Worm (Caenorhabditis elegans): ENCODE data around the gene Y105C5B.17.

Gene Y105C5B.17

ce11 chrIV:15962801-15963200 lies at the start of gene Y105C5B.17:
Gene Y105C5B.17 (plus strand): TSS chrIV:15963101.
- TF ChIP-seq lin-13 (GFP tag; optimal IDR thresholded peaks at IDR 0.05) = no peak
- no peak for TF ChIP-seq sma-9 (GFP tag; optimal IDR thresholded peaks at IDR 0.05)
- no peak for TF ChIP-seq sma-9 (tag; optimal IDR thresholded peaks at IDR 0.05)
- TF ChIP-seq peb-1 (tag; optimal IDR thresholded peaks at IDR 0.05) = no peak
- TF ChIP-seq elt-1 (tag; optimal IDR thresholded peaks at IDR 0.05) = no peak
- TF ChIP-seq nhr-21 (tag; optimal IDR thresholded peaks at IDR 0.05) = no peak
- no peak for TF ChIP-seq lin-11 (tag; optimal IDR thresholded peaks at IDR 0.05)
- no peak for TF ChIP-seq C34F6.9 (tag; optimal IDR thresholded peaks at IDR 0.05)

- TF ChIP-seq skn-1 (tag; optimal IDR thresholded peaks at IDR 0.05) (no peak), Y55F3AM.14 (GFP tag; optimal IDR thresholded peaks at IDR 0.05) (no peak), nhr-129 (tag; optimal IDR thresholded peaks at IDR 0.05) (no peak), nhr-6 (tag; optimal IDR thresholded peaks at IDR 0.05) (no peak), zag-1 (tag; optimal IDR thresholded peaks at IDR 0.05) (no peak), egl-27 (tag; optimal IDR thresholded peaks at IDR 0.05) (no peak), gmeb-1 (tag; optimal IDR thresholded peaks at IDR 0.05) (no peak), nhr-12 (tag; optimal IDR thresholded peaks at IDR 0.05) (no peak), alr-1 (tag; optimal IDR thresholded peaks at IDR 0.05) (no peak), peb-1 (tag; optimal IDR thresholded peaks at IDR 0.05) (no peak), mab-5 (tag; optimal IDR thresholded peaks at IDR 0.05) (no peak), crh-2 (tag; optimal IDR thresholded peaks at IDR 0.05) (no peak)
These were observed 47.8 kb upstream of the Y105C5B.17 start for ce11 chrIV:15915061-15915460.

DNA sequence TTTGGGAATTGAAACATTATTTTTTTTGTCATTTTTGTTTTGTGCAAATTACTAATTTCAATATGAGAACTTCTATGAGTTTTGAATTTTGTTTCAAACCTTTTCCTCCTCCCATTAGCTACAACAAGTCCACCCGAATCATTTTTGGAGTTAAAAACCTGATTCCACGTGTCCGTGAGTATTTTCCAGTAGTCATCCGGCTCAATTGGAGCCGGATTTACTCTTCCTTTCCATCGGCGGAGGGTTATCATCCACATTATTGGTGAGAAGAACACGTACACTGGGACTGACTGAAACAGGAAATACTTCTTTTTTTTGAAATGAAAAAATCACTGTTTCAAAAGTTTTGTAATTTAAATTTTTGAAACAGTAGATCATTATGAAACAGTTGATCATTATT lies 39.9 kb upstream of the Y105C5B.17 start:
- TF ChIP-seq ceh-82 (tag; optimal IDR thresholded peaks at IDR 0.05) = no peak
- TF ChIP-seq ceh-16 (tag; optimal IDR thresholded peaks at IDR 0.05) = no peak
- no peak for TF ChIP-seq ztf-4 (tag; optimal IDR thresholded peaks at IDR 0.05)
- TF ChIP-seq nhr-21 (tag; optimal IDR thresholded peaks at IDR 0.05) = no peak

ce11 chrIV:15926746-15927145 lies 36.2 kb upstream of the Y105C5B.17 start, which contains the start of gene Y105C5B.8:
Gene Y105C5B.8 (minus strand): TSS chrIV:15926846.
- TF ChIP-seq C34F6.9 (tag; optimal IDR thresholded peaks at IDR 0.05) (no peak), nhr-23 (tag; optimal IDR thresholded peaks at IDR 0.05) (no peak), ztf-1 (GFP tag; conservative IDR thresholded peaks at IDR 0.05) (no peak), mbf-1 (tag; optimal IDR thresholded peaks at IDR 0.05) (no peak), lsy-2 (tag; optimal IDR thresholded peaks at IDR 0.05) (no peak), ZK546.5 (tag; optimal IDR thresholded peaks at IDR 0.05) (no peak), skn-1 (tag; optimal IDR thresholded peaks at IDR 0.05) (no peak), dmd-4 (tag; optimal IDR thresholded peaks at IDR 0.05) (no peak), aly-2 (tag; optimal IDR thresholded peaks at IDR 0.05) (no peak)

- TF ChIP-seq gmeb-1 (tag; optimal IDR thresholded peaks at IDR 0.05) (peak; percentile 39), nhr-10 (tag; optimal IDR thresholded peaks at IDR 0.05) (no peak), nhr-23 (tag; optimal IDR thresholded peaks at IDR 0.05) (no peak), nhr-129 (tag; optimal IDR thresholded peaks at IDR 0.05) (no peak), nhr-21 (tag; optimal IDR thresholded peaks at IDR 0.05) (no peak), ztf-11 (tag; optimal IDR thresholded peaks at IDR 0.05) (no peak), sma-3 (GFP tag; optimal IDR thresholded peaks at IDR 0.05) (no peak), skn-1 (tag; optimal IDR thresholded peaks at IDR 0.05) (peak; percentile 27), ceh-16 (tag; optimal IDR thresholded peaks at IDR 0.05) (no peak), mbf-1 (tag; optimal IDR thresholded peaks at IDR 0.05) (no peak), lsy-2 (tag; optimal IDR thresholded peaks at IDR 0.05) (no peak), lin-39 (tag; optimal IDR thresholded peaks at IDR 0.05) (no peak), crh-2 (tag; optimal IDR thresholded peaks at IDR 0.05) (peak; percentile 90), ceh-82 (tag; optimal IDR thresholded peaks at IDR 0.05) (no peak), fos-1 (tag; optimal IDR thresholded peaks at IDR 0.05) (peak; percentile 82), unc-62 (GFP tag; optimal IDR thresholded peaks at IDR 0.05) (no peak), ama-1 (optimal IDR thresholded peaks at IDR 0.05) (no peak), blmp-1 (tag; optimal IDR thresholded peaks at IDR 0.05; ENCODE audit: insufficient read depth) (no peak), F13H6.1 (tag; optimal IDR thresholded peaks at IDR 0.05) (no peak), aly-2 (tag; optimal IDR thresholded peaks at IDR 0.05) (no peak), ZK546.5 (tag; optimal IDR thresholded peaks at IDR 0.05) (no peak), nhr-237 (tag; optimal IDR thresholded peaks at IDR 0.05) (no peak), nhr-77 (tag; optimal IDR thresholded peaks at IDR 0.05) (no peak), nhr-25 (tag; optimal IDR thresholded peaks at IDR 0.05) (no peak)
These were observed 33.1 kb upstream of the Y105C5B.17 start for ce11 chrIV:15929831-15930230.

Data from whole organism, L2 larva.